Fruit fly (Drosophila melanogaster) whole organism, embryonic: ENCODE data around the gene CG31855.

Experiments
- Atf-2 ChIP-seq: fragments of 200-800 bp; sonication (Bioruptor generic); optimal IDR thresholded peaks from 2 replicates; lab custom pipeline; 2016; ENCODE audit warnings: missing biosample characterization, missing genetic modification characterization
- Awh ChIP-seq: fragments of 200-800 bp; sonication (Bioruptor generic); IDR thresholded peaks from 2 replicates; pipeline ENCODE4, ENCODE4 v1.3.6; 2022; ENCODE audit warnings: missing biosample characterization, missing genetic modification characterization
- CG10267 ChIP-seq: fragments of 200-800 bp; sonication (Bioruptor generic); optimal IDR thresholded peaks from 2 replicates; lab custom pipeline; 2018; ENCODE audit warnings: missing biosample characterization, mild to moderate bottlenecking, missing genetic modification characterization, moderate library complexity
- CG11723 ChIP-seq: fragments of 200-800 bp; sonication (Bioruptor generic); optimal IDR thresholded peaks from 2 replicates; lab custom pipeline; 2017; ENCODE audit warnings: missing biosample characterization, mild to moderate bottlenecking, missing genetic modification characterization
- CG12104 ChIP-seq: fragments of 200-800 bp; sonication (Bioruptor generic); optimal IDR thresholded peaks from 3 replicates; lab custom pipeline; 2016; ENCODE audit warnings: missing biosample characterization, missing genetic modification characterization
- CG12155 ChIP-seq: fragments of 200-800 bp; sonication (Bioruptor generic); optimal IDR thresholded peaks from 3 replicates; lab custom pipeline; 2016; ENCODE audit warnings: missing biosample characterization, missing genetic modification characterization
- CG12942 ChIP-seq: fragments of 200-800 bp; sonication (Bioruptor generic); optimal IDR thresholded peaks from 3 replicates; lab custom pipeline; 2016; ENCODE audit warnings: missing biosample characterization, missing genetic modification characterization
- CG1529 ChIP-seq: fragments of 200-800 bp; sonication (Bioruptor generic); optimal IDR thresholded peaks from 3 replicates; lab custom pipeline; 2018; ENCODE audit warnings: missing biosample characterization, missing genetic modification characterization
- CG17359 ChIP-seq: fragments of 200-800 bp; sonication (Bioruptor generic); optimal IDR thresholded peaks from 3 replicates; lab custom pipeline; 2018; ENCODE audit warnings: missing biosample characterization, mild to moderate bottlenecking, missing genetic modification characterization, moderate library complexity
- CG18619 ChIP-seq: fragments of 200-800 bp; sonication (Bioruptor generic); optimal IDR thresholded peaks from 3 replicates; lab custom pipeline; 2017; ENCODE audit warnings: missing biosample characterization, mild to moderate bottlenecking, missing genetic modification characterization
- CG34422 ChIP-seq: fragments of 200-800 bp; sonication (Bioruptor generic); IDR thresholded peaks from 3 replicates; pipeline ENCODE4 v1.3.6; 2022; ENCODE audit warnings: missing biosample characterization, missing genetic modification characterization
- CG6765 ChIP-seq: fragments of 200-800 bp; sonication (Bioruptor generic); optimal IDR thresholded peaks from 3 replicates; lab custom pipeline; 2017; ENCODE audit warnings: missing biosample characterization, mild to moderate bottlenecking, missing genetic modification characterization
- CG7963 ChIP-seq: fragments of 200-800 bp; sonication (Bioruptor generic); IDR thresholded peaks from 3 replicates; pipeline ENCODE4 v1.3.6; 2022; ENCODE audit warnings: missing biosample characterization, missing genetic modification characterization; ENCODE audit not compliant: partially characterized antibody
- CG7987 ChIP-seq: fragments of 200-800 bp; sonication (Bioruptor generic); optimal IDR thresholded peaks from 2 replicates; lab custom pipeline; 2018; ENCODE audit warnings: missing biosample characterization, mild to moderate bottlenecking, missing genetic modification characterization, moderate library complexity
- CG8944 ChIP-seq: fragments of 200-800 bp; sonication (Bioruptor generic); optimal IDR thresholded peaks from 3 replicates; lab custom pipeline; 2016; ENCODE audit warnings: missing biosample characterization, missing genetic modification characterization
- CG9609 ChIP-seq: fragments of 200-800 bp; sonication (Bioruptor generic); optimal IDR thresholded peaks from 3 replicates; lab custom pipeline; 2016; ENCODE audit warnings: missing biosample characterization, missing genetic modification characterization
- CG9727 ChIP-seq: fragments of 200-800 bp; sonication (Bioruptor generic); optimal IDR thresholded peaks from 3 replicates; lab custom pipeline; 2017; ENCODE audit warnings: missing biosample characterization, mild to moderate bottlenecking, missing genetic modification characterization
- D19A ChIP-seq: fragments of 200-800 bp; optimal IDR thresholded peaks from 3 replicates; lab custom pipeline; 2019; ENCODE audit warnings: missing biosample characterization, mild to moderate bottlenecking, missing genetic modification characterization, moderate library complexity
- E2f1 ChIP-seq: fragments of 200-800 bp; sonication (Bioruptor generic); IDR thresholded peaks from 2 replicates; pipeline ENCODE4 v1.3.6; 2022; ENCODE audit warnings: missing biosample characterization, missing genetic modification characterization
- H15 ChIP-seq: fragments of 200-800 bp; sonication (Bioruptor generic); IDR thresholded peaks from 3 replicates; pipeline ENCODE4 v1.3.6; 2022; ENCODE audit warnings: missing biosample characterization, missing genetic modification characterization
- HLHmδ ChIP-seq: fragments of 200-800 bp; sonication (Bioruptor generic); optimal IDR thresholded peaks from 2 replicates; lab custom pipeline; 2018; ENCODE audit warnings: missing biosample characterization, mild to moderate bottlenecking, missing genetic modification characterization, moderate library complexity
- Hsf ChIP-seq: fragments of 200-800 bp; sonication (Bioruptor generic); optimal IDR thresholded peaks from 3 replicates; lab custom pipeline; 2016; ENCODE audit warnings: missing biosample characterization, missing genetic modification characterization
- Jarid2 ChIP-seq: fragments of 200-800 bp; sonication (Bioruptor generic); optimal IDR thresholded peaks from 3 replicates; lab custom pipeline; 2017; ENCODE audit warnings: mild to moderate bottlenecking, missing biosample characterization, missing genetic modification reagents, missing genetic modification characterization
- MBD-R2 ChIP-seq: fragments of 200-800 bp; sonication (Bioruptor generic); IDR thresholded peaks from 2 replicates; pipeline ENCODE4 v1.3.6; 2022; ENCODE audit warnings: missing biosample characterization, missing genetic modification characterization
- NC2α ChIP-seq: fragments of 200-800 bp; sonication (Bioruptor generic); optimal IDR thresholded peaks from 2 replicates; lab custom pipeline; 2016; ENCODE audit warnings: missing biosample characterization, missing genetic modification characterization
- Oli ChIP-seq: fragments of 200-800 bp; sonication (Bioruptor generic); optimal IDR thresholded peaks from 2 replicates; lab custom pipeline; 2018; ENCODE audit warnings: missing biosample characterization, mild to moderate bottlenecking, missing genetic modification characterization, moderate library complexity
- Opbp ChIP-seq: fragments of 200-800 bp; sonication (Bioruptor generic); IDR thresholded peaks from 3 replicates; pipeline ENCODE4 v1.3.6; 2022; ENCODE audit warnings: missing biosample characterization, missing genetic modification characterization; ENCODE audit not compliant: partially characterized antibody
- TFAM ChIP-seq: fragments of 200-800 bp; sonication (Bioruptor generic); optimal IDR thresholded peaks from 2 replicates; lab custom pipeline; 2017; ENCODE audit warnings: missing biosample characterization, missing genetic modification characterization, inconsistent platforms
- Xbp1 ChIP-seq: fragments of 200-800 bp; sonication (Bioruptor generic); optimal IDR thresholded peaks from 3 replicates; lab custom pipeline; 2016; ENCODE audit warnings: missing biosample characterization, mild to moderate bottlenecking, missing genetic modification characterization
- Xrp1 ChIP-seq: fragments of 200-800 bp; sonication (Bioruptor generic); IDR thresholded peaks from 2 replicates; pipeline ENCODE4 v1.3.6; 2022; ENCODE audit warnings: missing biosample characterization, missing genetic modification characterization
- aop ChIP-seq: fragments of 200-800 bp; sonication (Bioruptor generic); IDR thresholded peaks from 2 replicates; pipeline ENCODE4 v1.3.6; 2022; ENCODE audit warnings: missing biosample characterization, missing genetic modification characterization
- caup ChIP-seq: fragments of 200-800 bp; sonication (Bioruptor generic); optimal IDR thresholded peaks from 3 replicates; lab custom pipeline; 2017; ENCODE audit warnings: missing biosample characterization, mild to moderate bottlenecking, missing genetic modification characterization, moderate library complexity; ENCODE audit not compliant: severe bottlenecking
- chm ChIP-seq: fragments of 200-800 bp; sonication (Bioruptor generic); IDR thresholded peaks from 2 replicates; pipeline ENCODE4 v1.3.6; 2022; ENCODE audit warnings: missing biosample characterization, missing genetic modification characterization
- corto ChIP-seq: fragments of 200-800 bp; sonication (Bioruptor generic); optimal IDR thresholded peaks from 2 replicates; lab custom pipeline; 2016; ENCODE audit warnings: missing biosample characterization, mild to moderate bottlenecking, missing genetic modification characterization, moderate library complexity
- crol ChIP-seq: fragments of 200-800 bp; sonication (Bioruptor generic); IDR thresholded peaks from 2 replicates; pipeline ENCODE4 v1.3.6; 2022; ENCODE audit warnings: missing biosample characterization, missing genetic modification characterization
- dmrt99B ChIP-seq: fragments of 200-800 bp; sonication (Bioruptor generic); optimal IDR thresholded peaks from 2 replicates; lab custom pipeline; 2018; ENCODE audit warnings: missing biosample characterization, mild to moderate bottlenecking, missing genetic modification characterization, moderate library complexity
- dysf ChIP-seq: fragments of 200-800 bp; sonication (Bioruptor generic); IDR thresholded peaks from 3 replicates; pipeline ENCODE4 v1.3.6; 2022; ENCODE audit warnings: missing biosample characterization, missing genetic modification characterization
- en ChIP-seq: fragments of 200-800 bp; sonication (Bioruptor generic); optimal IDR thresholded peaks from 2 replicates; lab custom pipeline; 2016; ENCODE audit warnings: missing biosample characterization, missing genetic modification characterization
- exex ChIP-seq: fragments of 200-800 bp; sonication (Bioruptor generic); optimal IDR thresholded peaks from 4 replicates; lab custom pipeline; 2018; ENCODE audit warnings: missing biosample characterization, mild to moderate bottlenecking, missing genetic modification characterization, moderate library complexity
- ind ChIP-seq: fragments of 200-800 bp; sonication (Bioruptor generic); optimal IDR thresholded peaks from 3 replicates; lab custom pipeline; 2016; ENCODE audit warnings: missing biosample characterization, missing genetic modification characterization
- kay ChIP-seq: fragments of 200-800 bp; sonication (Bioruptor generic); optimal IDR thresholded peaks from 2 replicates; lab custom pipeline; 2016; ENCODE audit warnings: missing biosample characterization, missing genetic modification characterization
- lola ChIP-seq, 3 experiments: fragments of >200 bp in 2 of 3; fragments of 200-800 bp in 1 of 3; sonication (Bioruptor generic) in 1 of 3; optimal IDR thresholded peaks; 2 replicates each; lab custom pipeline; 2017 to 2019; ENCODE audit warnings: missing biosample characterization in 3 of 3, missing genetic modification characterization in 3 of 3, mild to moderate bottlenecking in 1 of 3, moderate library complexity in 1 of 3
- otp ChIP-seq: fragments of 200-800 bp; sonication (Bioruptor generic); IDR thresholded peaks from 3 replicates; pipeline ENCODE4, ENCODE4 v1.3.6; 2022; ENCODE audit warnings: missing biosample characterization, missing genetic modification characterization
- phol ChIP-seq: fragments of 200-800 bp; sonication (Bioruptor generic); optimal IDR thresholded peaks from 3 replicates; lab custom pipeline; 2018; ENCODE audit warnings: missing biosample characterization, mild to moderate bottlenecking, missing genetic modification characterization, moderate library complexity
- salm ChIP-seq: fragments of 200-800 bp; sonication (Bioruptor generic); optimal IDR thresholded peaks from 2 replicates; lab custom pipeline; 2018; ENCODE audit warnings: missing biosample characterization, mild to moderate bottlenecking, missing genetic modification characterization
- sd ChIP-seq: fragments of 200-800 bp; sonication (Bioruptor generic); optimal IDR thresholded peaks from 3 replicates; lab custom pipeline; 2018; ENCODE audit warnings: missing biosample characterization, mild to moderate bottlenecking, missing genetic modification characterization, moderate library complexity
- slou ChIP-seq: fragments of 200-800 bp; sonication (Bioruptor generic); optimal IDR thresholded peaks from 3 replicates; lab custom pipeline; 2016; ENCODE audit warnings: missing biosample characterization, missing genetic modification characterization
- sob ChIP-seq: fragments of 200-800 bp; sonication (Bioruptor generic); IDR thresholded peaks from 2 replicates; pipeline ENCODE4 v1.3.6; 2022; ENCODE audit warnings: missing biosample characterization, missing genetic modification characterization
- tll ChIP-seq, 2 experiments: fragments of 200-800 bp in 1 of 2; fragments of >200 bp in 1 of 2; sonication (Bioruptor generic) in 1 of 2; optimal IDR thresholded peaks; 2 replicates each; lab custom pipeline; 2017 to 2019; ENCODE audit warnings: missing biosample characterization in 2 of 2, missing genetic modification characterization in 2 of 2, mild to moderate bottlenecking in 1 of 2, moderate library complexity in 1 of 2
- z ChIP-seq: fragments of 200-800 bp; sonication (Bioruptor generic); IDR thresholded peaks from 3 replicates; pipeline ENCODE4 v1.3.6; 2022; ENCODE audit warnings: missing biosample characterization, missing genetic modification characterization
- zfh1 ChIP-seq: fragments of 200-800 bp; sonication (Bioruptor generic); IDR thresholded peaks from 3 replicates; pipeline ENCODE4 v1.3.6; 2022; ENCODE audit warnings: missing biosample characterization, missing genetic modification characterization

The CG31855 gene

dm6 chr2L:13370762-13371161, 1.8 kb downstream of the CG31855 start, which contains the start of gene ND-B22 (continued):
- TF ChIP-seq HLHmδ (GFP tag; lab: Kevin White, UChicago): no peak
- peak; percentile 47 for TF ChIP-seq Hsf (GFP tag; lab: Kevin White, UChicago)
- TF ChIP-seq sd (tag; lab: Kevin White, UChicago): no peak
- TF ChIP-seq CG12155 (GFP tag; lab: Kevin White, UChicago): peak; percentile 51
- TF ChIP-seq salm (tag; lab: Kevin White, UChicago): no peak
- peak; percentile 46 for TF ChIP-seq ind
- TF ChIP-seq CG9727: no peak
- no peak for TF ChIP-seq TFAM (GFP tag; lab: Kevin White, UChicago)
- peak; percentile 55 for TF ChIP-seq Xbp1
- no peak for TF ChIP-seq aop (GFP tag; lab: Robert Waterston, UW)
- no peak for TF ChIP-seq CG8944
- TF ChIP-seq phol (tag; lab: Kevin White, UChicago): peak; percentile 46
- no peak for TF ChIP-seq CG1529
- no peak for TF ChIP-seq tll (GFP tag; optimal IDR thresholded peaks at IDR 0.05; lab: Kevin White, UChicago)
- peak; percentile 85 for TF ChIP-seq MBD-R2 (GFP tag; lab: Robert Waterston, UW)
- no peak for TF ChIP-seq Awh
- peak; percentile 66 for TF ChIP-seq sob
- TF ChIP-seq Atf-2 (GFP tag; lab: Kevin White, UChicago): no peak
- peak; percentile 6 for TF ChIP-seq CG18619
- TF ChIP-seq CG7987 (GFP tag; lab: Kevin White, UChicago): peak; percentile 23
- TF ChIP-seq chm (GFP tag; lab: Robert Waterston, UW): no peak
- TF ChIP-seq NC2α (GFP tag; lab: Kevin White, UChicago): no peak
- no peak for TF ChIP-seq z (GFP tag; lab: Robert Waterston, UW)
- no peak for TF ChIP-seq Oli (tag; lab: Kevin White, UChicago)
- no peak for TF ChIP-seq CG12104
- peak; percentile 16; the same call in 1 of the 3 replicates for TF ChIP-seq CG7963
- no peak for TF ChIP-seq exex
- TF ChIP-seq CG12942 (GFP tag; lab: Kevin White, UChicago): peak; percentile 24
- no peak; the same call in 1 of the 2 replicates for TF ChIP-seq Xrp1 (GFP tag; lab: Robert Waterston, UW)
- peak; percentile 69 for TF ChIP-seq caup (GFP tag; lab: Kevin White, UChicago)
- TF ChIP-seq Opbp (GFP tag; lab: Robert Waterston, UW): peak; percentile 55; the same call in 2 of the 3 replicates
- no peak for TF ChIP-seq corto (GFP tag; lab: Kevin White, UChicago)
- peak; percentile 4 for TF ChIP-seq slou (GFP tag; lab: Kevin White, UChicago)
- no peak for TF ChIP-seq Jarid2
- TF ChIP-seq CG10267: peak; percentile 93
- TF ChIP-seq D19A (tag; lab: Kevin White, UChicago): peak; percentile 27
- TF ChIP-seq CG9609: no peak
- TF ChIP-seq dysf (GFP tag; lab: Robert Waterston, UW): 0 out of 3 replicates have a peak, but pooled peaks have one; percentile 5
- TF ChIP-seq CG17359: peak; percentile 25
- no peak for TF ChIP-seq E2f1 (GFP tag; lab: Robert Waterston, UW)
- TF ChIP-seq otp (GFP tag; lab: Robert Waterston, UW): no peak
- no peak for TF ChIP-seq dmrt99B (tag; lab: Kevin White, UChicago)
- TF ChIP-seq crol (GFP tag; lab: Robert Waterston, UW): no peak
- TF ChIP-seq en (GFP tag; lab: Kevin White, UChicago): no peak
- TF ChIP-seq zfh1 (GFP tag; lab: Robert Waterston, UW): peak; percentile 66
- no peak for TF ChIP-seq kay
- no peak for TF ChIP-seq CG11723 (GFP tag; lab: Kevin White, UChicago)
- TF ChIP-seq CG6765 (GFP tag; lab: Kevin White, UChicago): no peak
- peak; percentile 35; the same call in 1 of the 3 replicates for TF ChIP-seq CG34422 (GFP tag; lab: Robert Waterston, UW)
- no peak for TF ChIP-seq lola (GFP tag; optimal IDR thresholded peaks at IDR 0.05; lab: Kevin White, UChicago)
- TF ChIP-seq H15 (GFP tag; lab: Robert Waterston, UW): no peak
